Worm (Caenorhabditis elegans): ENCODE results near the gene C27F2.4.

- TF ChIP-seq T23F11.4 (GFP tag; optimal IDR thresholded peaks at IDR 0.05) (no peak), lin-11 (tag; optimal IDR thresholded peaks at IDR 0.05) (no peak), hlh-15 (tag; optimal IDR thresholded peaks at IDR 0.05) (no peak)
These were observed 39.9 kb downstream of the C27F2.4 start, which contains the start of gene ula-1 for ce11 chrIII:4920221-4920620.

All from whole organism, late embryonic.